Fruit fly (Drosophila melanogaster): ENCODE measurements around the gene Oseg5.

- TF ChIP-seq CG12768 (GFP tag; optimal IDR thresholded peaks at IDR 0.05) (no peak), toe (GFP tag; optimal IDR thresholded peaks at IDR 0.05) (no peak), CG7045 (GFP tag; optimal IDR thresholded peaks at IDR 0.05) (no peak), ovo (GFP tag; optimal IDR thresholded peaks at IDR 0.05) (no peak), Hr96 (GFP tag; optimal IDR thresholded peaks at IDR 0.05) (no peak), Crg-1 (GFP tag; optimal IDR thresholded peaks at IDR 0.05) (no peak), CG14711 (tag; optimal IDR thresholded peaks at IDR 0.05) (no peak), cnc (optimal IDR thresholded peaks at IDR 0.05) (no peak), cic (GFP tag; optimal IDR thresholded peaks at IDR 0.05) (no peak)
Measured at dm6 chr2L:20879567-20880141, 44.0 kb upstream of the Oseg5 start.
